Fruit fly (Drosophila melanogaster) whole organism, embryonic: ENCODE data around the gene CG44158.

Experiments
- CG15073 ChIP-seq: fragments of 200-800 bp; sonication (Bioruptor generic); optimal IDR thresholded peaks from 2 replicates; lab custom pipeline; 2016; ENCODE audit warnings: missing biosample characterization, missing genetic modification characterization
- CG15601 ChIP-seq: fragments of 200-800 bp; sonication (Bioruptor generic); optimal IDR thresholded peaks from 3 replicates; lab custom pipeline; 2019; ENCODE audit warnings: missing biosample characterization, mild to moderate bottlenecking, missing genetic modification characterization, moderate library complexity
- CG17186 ChIP-seq: fragments of 200-800 bp; sonication (Bioruptor generic); optimal IDR thresholded peaks from 3 replicates; lab custom pipeline; 2017; ENCODE audit warnings: missing biosample characterization, missing genetic modification reagents, missing genetic modification characterization
- CG5953 ChIP-seq: fragments of 200-800 bp; sonication (Bioruptor generic); IDR thresholded peaks from 2 replicates; pipeline ENCODE4 v1.3.6; 2022; ENCODE audit warnings: missing biosample characterization, missing genetic modification characterization
- CG9932 ChIP-seq: fragments of 200-800 bp; sonication (Bioruptor generic); IDR thresholded peaks from 2 replicates; pipeline ENCODE4 v1.3.6; 2022; ENCODE audit warnings: missing biosample characterization, missing genetic modification characterization
- CoRest ChIP-seq: fragments of 200-800 bp; sonication (Bioruptor generic); optimal IDR thresholded peaks from 3 replicates; lab custom pipeline; 2018; ENCODE audit warnings: missing biosample characterization, mild to moderate bottlenecking, missing genetic modification characterization, moderate library complexity
- Mrtf ChIP-seq: fragments of 200-800 bp; sonication (Bioruptor generic); IDR thresholded peaks from 3 replicates; pipeline ENCODE4 v1.3.6; 2022; ENCODE audit warnings: missing biosample characterization, missing genetic modification characterization
- NC2β ChIP-seq: fragments of 200-800 bp; sonication (Bioruptor generic); optimal IDR thresholded peaks from 2 replicates; lab custom pipeline; 2016; ENCODE audit warnings: missing biosample characterization, missing genetic modification characterization
- ham ChIP-seq: fragments of 200-800 bp; sonication (Bioruptor generic); IDR thresholded peaks from 2 replicates; pipeline ENCODE4 v1.3.6; 2022; ENCODE audit warnings: missing biosample characterization, missing genetic modification characterization
- hkb ChIP-seq, 2 experiments: fragments of 200-800 bp in 1 of 2; fragments of >200 bp in 1 of 2; sonication (Bioruptor generic) in 1 of 2; IDR thresholded peaks in 1 of 2; optimal IDR thresholded peaks in 1 of 2; 2 replicates each; pipeline versions ENCODE4 v1.3.6 to Lab custom; 2017 to 2022; ENCODE audit warnings: missing biosample characterization in 1 of 2, missing genetic modification characterization in 1 of 2
- mld ChIP-seq: fragments of 200-800 bp; sonication (Bioruptor generic); IDR thresholded peaks from 3 replicates; pipeline ENCODE4 v1.3.6; 2022; ENCODE audit warnings: missing biosample characterization, missing genetic modification characterization; ENCODE audit not compliant: partially characterized antibody
- odd ChIP-seq: fragments of 200-800 bp; sonication (Bioruptor generic); optimal IDR thresholded peaks from 2 replicates; lab custom pipeline; 2017; ENCODE audit warnings: missing biosample characterization, mild to moderate bottlenecking, missing genetic modification characterization
- sisA ChIP-seq: fragments of 200-800 bp; sonication (Bioruptor generic); IDR thresholded peaks from 2 replicates; pipeline ENCODE4 v1.3.6; 2022; ENCODE audit warnings: missing biosample characterization, missing genetic modification characterization

DNA sequence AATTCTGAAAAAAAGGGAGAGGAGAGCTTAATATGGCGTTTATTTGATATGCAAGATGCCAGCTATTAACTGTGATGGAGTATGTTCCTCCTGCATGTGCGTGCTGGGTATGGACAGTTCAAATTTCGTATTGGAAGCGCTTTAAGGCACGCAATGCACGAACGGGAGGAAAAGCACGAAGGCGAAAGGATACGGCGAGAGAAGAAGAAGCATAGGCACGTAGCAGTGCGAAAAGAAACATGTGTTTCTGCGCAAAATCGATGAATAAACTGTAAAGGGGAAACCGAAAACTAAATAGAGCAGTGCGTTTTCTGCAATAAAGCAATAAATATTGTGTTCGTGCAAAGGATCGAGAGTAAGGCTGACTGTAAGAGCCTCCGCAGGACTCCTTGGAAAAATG lies 7.3 kb downstream of the CG44158 start, which contains the start of gene CG14314:
- TF ChIP-seq CG15073 (no peak), odd (GFP tag; lab: Kevin White, UChicago) (no peak), NC2β (GFP tag; lab: Kevin White, UChicago) (no peak), CG9932 (GFP tag; lab: Robert Waterston, UW) (no peak), CG5953 (GFP tag; lab: Robert Waterston, UW) (no peak), Mrtf (GFP tag; lab: Robert Waterston, UW) (no peak), hkb (optimal IDR thresholded peaks at IDR 0.05; lab: Kevin White, UChicago) (no peak), hkb (GFP tag; IDR thresholded peaks at IDR 0.05; lab: Robert Waterston, UW) (no peak), mld (GFP tag; lab: Robert Waterston, UW) (no peak), CoRest (tag; lab: Kevin White, UChicago) (no peak), CG15601 (tag; lab: Kevin White, UChicago) (no peak), sisA (no peak), ham (GFP tag; lab: Robert Waterston, UW) (no peak), CG17186 (GFP tag; lab: Kevin White, UChicago) (no peak)
